Worm (Caenorhabditis elegans): ENCODE data around the gene F20C5.5.

ce11 chrIV:8813614-8814013 lies 44.2 kb upstream of the F20C5.5 start, which contains the start of gene exc-5:
- TF ChIP-seq ama-1 (optimal IDR thresholded peaks at IDR 0.05) (no peak), hlh-30 (tag; optimal IDR thresholded peaks at IDR 0.05; ENCODE audit: insufficient read depth) (no peak), nfya-1 (tag; optimal IDR thresholded peaks at IDR 0.05) (no peak), elt-2 (tag; optimal IDR thresholded peaks at IDR 0.05) (no peak), ceh-24 (tag; optimal IDR thresholded peaks at IDR 0.05) (no peak), pha-4 (tag; optimal IDR thresholded peaks at IDR 0.05) (no peak), nhr-232 (tag; optimal IDR thresholded peaks at IDR 0.05) (no peak), ceh-2 (tag; optimal IDR thresholded peaks at IDR 0.05) (no peak), ceh-45 (GFP tag; IDR thresholded peaks at IDR 0.05) (no peak)

Data from whole organism, late embryonic.